Worm (Caenorhabditis elegans) whole organism, mixed stage, embryonic: ENCODE measurements around the gene T25E4.2.

ENCODE experiments used
- M03D4.4 ChIP-seq: sonication (generic microtip); optimal IDR thresholded peaks from 2 replicates; lab custom pipeline; 2017; ENCODE audit warnings: mild to moderate bottlenecking, missing genetic modification characterization, missing compliant biosample characterization
- bed-3 ChIP-seq: fragments of 200-800 bp; sonication (Bioruptor generic); optimal IDR thresholded peaks from 3 replicates; lab custom pipeline; 2018; ENCODE audit warnings: mild to moderate bottlenecking, missing genetic modification characterization, moderate library complexity, missing compliant biosample characterization
- blmp-1 ChIP-seq: fragments of 150-350 bp; optimal IDR thresholded peaks from 2 replicates; lab custom pipeline; 2014; ENCODE audit warnings: missing biosample characterization, missing genetic modification characterization
- ceh-39 ChIP-seq: fragments of 150-350 bp; optimal IDR thresholded peaks from 2 replicates; lab custom pipeline; 2014; ENCODE audit warnings: missing biosample characterization, missing genetic modification characterization
- ceh-43 ChIP-seq: fragments of 200-800 bp; sonication (Bioruptor generic); optimal IDR thresholded peaks from 2 replicates; lab custom pipeline; 2018; ENCODE audit warnings: mild to moderate bottlenecking, missing genetic modification characterization, moderate library complexity, missing compliant biosample characterization
- ceh-83 ChIP-seq: fragments of 200-800 bp; sonication (Bioruptor generic); optimal IDR thresholded peaks from 2 replicates; lab custom pipeline; 2018; ENCODE audit warnings: mild to moderate bottlenecking, missing genetic modification characterization, missing compliant biosample characterization
- ces-1 ChIP-seq: fragments of 150-350 bp; optimal IDR thresholded peaks from 2 replicates; lab custom pipeline; 2014; ENCODE audit warnings: missing biosample characterization, missing genetic modification reagents, missing genetic modification characterization
- cnd-1 ChIP-seq: fragments of 200-800 bp; sonication (Bioruptor generic); optimal IDR thresholded peaks from 2 replicates; lab custom pipeline; 2018; ENCODE audit warnings: mild to moderate bottlenecking, missing genetic modification characterization, missing compliant biosample characterization
- drap-1 ChIP-seq: fragments of 200-800 bp; sonication (Bioruptor generic); optimal IDR thresholded peaks from 3 replicates; lab custom pipeline; 2018; ENCODE audit warnings: mild to moderate bottlenecking, missing genetic modification characterization, missing compliant biosample characterization
- elt-1 ChIP-seq: sonication (generic microtip); optimal IDR thresholded peaks from 2 replicates; lab custom pipeline; 2017; ENCODE audit warnings: missing genetic modification characterization, mild to moderate bottlenecking, missing compliant biosample characterization, antibody characterized with exemption, moderate library complexity, borderline replicate concordance; ENCODE audit not compliant: insufficient read depth
- elt-3 ChIP-seq: fragments of 150-350 bp; optimal IDR thresholded peaks from 2 replicates; lab custom pipeline; 2014; ENCODE audit warnings: missing biosample characterization, missing genetic modification characterization
- flh-1 ChIP-seq: fragments of 200-800 bp; sonication (Bioruptor generic); optimal IDR thresholded peaks from 2 replicates; lab custom pipeline; 2018; ENCODE audit warnings: mild to moderate bottlenecking, missing genetic modification characterization, moderate library complexity, missing compliant biosample characterization
- ham-2 ChIP-seq: fragments of 200-800 bp; sonication (Bioruptor generic); optimal IDR thresholded peaks from 2 replicates; lab custom pipeline; 2018; ENCODE audit warnings: mild to moderate bottlenecking, missing genetic modification characterization, missing compliant biosample characterization
- hlh-1 ChIP-seq: fragments of 150-350 bp; optimal IDR thresholded peaks from 2 replicates; lab custom pipeline; 2014; ENCODE audit warnings: missing biosample characterization, missing genetic modification reagents, missing genetic modification characterization
- lin-13 ChIP-seq: fragments of 150-350 bp; optimal IDR thresholded peaks from 2 replicates; lab custom pipeline; 2014; ENCODE audit warnings: missing biosample characterization, missing genetic modification characterization
- lin-32 ChIP-seq: fragments of 200-800 bp; sonication (Bioruptor generic); optimal IDR thresholded peaks from 2 replicates; lab custom pipeline; 2018; ENCODE audit warnings: mild to moderate bottlenecking, missing genetic modification characterization, missing compliant biosample characterization
- lsy-2 ChIP-seq: fragments of 150-350 bp; optimal IDR thresholded peaks from 2 replicates; lab custom pipeline; 2014; ENCODE audit warnings: missing biosample characterization, missing genetic modification characterization
- mab-5 ChIP-seq: fragments of 150-350 bp; optimal IDR thresholded peaks from 2 replicates; lab custom pipeline; 2014; ENCODE audit warnings: missing biosample characterization, missing genetic modification characterization
- mep-1 ChIP-seq: fragments of 150-350 bp; optimal IDR thresholded peaks from 2 replicates; lab custom pipeline; 2017; ENCODE audit warnings: missing biosample characterization, missing genetic modification reagents, missing genetic modification characterization, inconsistent platforms
- mls-2 ChIP-seq: sonication (generic microtip); optimal IDR thresholded peaks from 2 replicates; lab custom pipeline; 2016; ENCODE audit warnings: mild to moderate bottlenecking, missing genetic modification characterization, moderate library complexity, missing compliant biosample characterization
- nhr-12 ChIP-seq: fragments of 150-350 bp; optimal IDR thresholded peaks from 2 replicates; lab custom pipeline; 2014; ENCODE audit warnings: missing biosample characterization, missing genetic modification characterization
- nhr-2 ChIP-seq: fragments of 150-350 bp; optimal IDR thresholded peaks from 2 replicates; lab custom pipeline; 2014; ENCODE audit warnings: missing biosample characterization, missing genetic modification characterization
- nhr-237 ChIP-seq: fragments of 150-350 bp; optimal IDR thresholded peaks from 2 replicates; lab custom pipeline; 2014; ENCODE audit warnings: missing biosample characterization, missing genetic modification characterization
- nhr-28 ChIP-seq: fragments of 150-350 bp; optimal IDR thresholded peaks from 2 replicates; lab custom pipeline; 2014; ENCODE audit warnings: missing biosample characterization, missing genetic modification characterization
- nhr-76 ChIP-seq: sonication (generic microtip); optimal IDR thresholded peaks from 2 replicates; lab custom pipeline; 2017; ENCODE audit warnings: missing biosample characterization, missing genetic modification characterization
- sem-2 ChIP-seq: fragments of 200-800 bp; sonication (Bioruptor generic); optimal IDR thresholded peaks from 2 replicates; lab custom pipeline; 2018; ENCODE audit warnings: mild to moderate bottlenecking, missing genetic modification characterization, missing compliant biosample characterization
- snpc-4 ChIP-seq: fragments of 150-350 bp; optimal IDR thresholded peaks from 2 replicates; lab custom pipeline; 2014; ENCODE audit warnings: missing biosample characterization, missing genetic modification characterization
- sptf-1 ChIP-seq: sonication (generic microtip); optimal IDR thresholded peaks from 2 replicates; lab custom pipeline; 2017; ENCODE audit warnings: mild to moderate bottlenecking, missing genetic modification characterization, moderate library complexity, missing compliant biosample characterization
- tbx-8 ChIP-seq: fragments of 200-800 bp; sonication (Bioruptor generic); optimal IDR thresholded peaks from 2 replicates; lab custom pipeline; 2018; ENCODE audit warnings: mild to moderate bottlenecking, missing genetic modification characterization, moderate library complexity, missing compliant biosample characterization
- unc-39 ChIP-seq: fragments of 150-350 bp; optimal IDR thresholded peaks from 2 replicates; lab custom pipeline; 2014; ENCODE audit warnings: missing biosample characterization, missing genetic modification characterization
- unc-62 ChIP-seq: fragments of 150-350 bp; optimal IDR thresholded peaks from 2 replicates; lab custom pipeline; 2014; ENCODE audit warnings: missing biosample characterization, missing genetic modification reagents, missing genetic modification characterization
- zip-8 ChIP-seq: fragments of 150-350 bp; optimal IDR thresholded peaks from 2 replicates; lab custom pipeline; 2014; ENCODE audit warnings: missing biosample characterization, missing genetic modification characterization
- ztf-11 ChIP-seq: fragments of 150-350 bp; optimal IDR thresholded peaks from 2 replicates; lab custom pipeline; 2014; ENCODE audit warnings: missing biosample characterization, missing genetic modification characterization

T25E4.2 gene

ce11 chrII:5551517-5551916 is 30.7 kb downstream of the T25E4.2 start, which contains the start of gene C17C3.5:
TSS of gene C17C3.5 (plus strand) at chrII:5551817.
- TF ChIP-seq lin-32 (GFP tag; lab: Kevin White, UChicago) = no peak
- TF ChIP-seq M03D4.4 = no peak
- TF ChIP-seq hlh-1 (tag; lab: Kevin White, UChicago) = no peak
- no peak for TF ChIP-seq sem-2 (GFP tag; lab: Kevin White, UChicago)
- no peak for TF ChIP-seq nhr-28 (tag; lab: Kevin White, UChicago)
- no peak for TF ChIP-seq ceh-39 (tag; lab: Kevin White, UChicago)
- no peak for TF ChIP-seq ztf-11
- no peak for TF ChIP-seq nhr-2 (tag; lab: Kevin White, UChicago)
- TF ChIP-seq tbx-8 = no peak
- no peak for TF ChIP-seq ceh-43 (GFP tag; lab: Kevin White, UChicago)
- no peak for TF ChIP-seq lsy-2 (tag; lab: Kevin White, UChicago)
- TF ChIP-seq snpc-4 (tag; lab: Kevin White, UChicago) = no peak
- no peak for TF ChIP-seq ham-2
- no peak for TF ChIP-seq blmp-1 (tag; lab: Kevin White, UChicago)

- TF ChIP-seq lin-13 (no peak), mep-1 (tag; lab: Kevin White, UChicago) (no peak), M03D4.4 (no peak), flh-1 (GFP tag; lab: Kevin White, UChicago) (no peak), nhr-12 (tag; lab: Kevin White, UChicago) (no peak), hlh-1 (tag; lab: Kevin White, UChicago) (no peak), nhr-28 (tag; lab: Kevin White, UChicago) (no peak)
These were observed 32.5 kb downstream of the T25E4.2 start, which contains the start of gene C17C3.6 for ce11 chrII:5549746-5550145. TSS of gene C17C3.6 (plus strand) at chrII:5550046.

DNA sequence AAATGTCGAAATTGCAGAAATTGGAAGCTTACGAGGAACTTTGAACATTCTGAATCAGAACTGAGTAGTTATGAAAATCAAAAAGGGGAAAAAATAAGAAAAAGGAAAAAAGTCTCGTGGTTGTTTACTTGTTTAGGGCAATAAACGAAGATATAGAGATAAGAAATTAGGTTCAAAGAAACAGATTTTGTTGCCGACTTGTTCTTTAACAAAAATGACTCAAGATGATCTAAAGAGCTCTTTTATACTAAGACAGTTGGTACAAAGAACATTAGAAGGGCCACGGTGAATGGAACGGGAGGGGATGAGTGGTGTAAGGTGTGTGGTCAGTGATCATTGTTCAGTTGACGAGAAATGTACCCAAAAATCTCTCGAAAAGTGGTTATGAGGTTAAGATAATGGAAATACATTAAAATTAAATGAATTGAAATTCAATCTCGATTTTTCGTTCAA is 34.7 kb downstream of the T25E4.2 start, which contains the start of gene acdh-2:
Gene acdh-2 (minus strand): TSS at position 51 of the 453 bp plus-strand sequence.
- no peak for TF ChIP-seq nhr-2 (tag; lab: Kevin White, UChicago)
- no peak for TF ChIP-seq snpc-4 (tag; lab: Kevin White, UChicago)
- no peak for TF ChIP-seq ceh-39 (tag; lab: Kevin White, UChicago)
- TF ChIP-seq nhr-76 = no peak
- no peak for TF ChIP-seq zip-8 (tag; lab: Kevin White, UChicago)

- TF ChIP-seq nhr-76 (no peak), sptf-1 (tag; lab: Kevin White, UChicago) (no peak), nhr-237 (tag; lab: Kevin White, UChicago) (no peak), zip-8 (tag; lab: Kevin White, UChicago) (no peak), elt-1 (tag; lab: Kevin White, UChicago) (no peak), drap-1 (GFP tag; lab: Kevin White, UChicago) (no peak), bed-3 (GFP tag; lab: Kevin White, UChicago) (no peak), ceh-43 (GFP tag; lab: Kevin White, UChicago) (no peak), nhr-28 (tag; lab: Kevin White, UChicago) (no peak), mls-2 (tag; lab: Kevin White, UChicago) (no peak)
These were observed 37.4 kb downstream of the T25E4.2 start, which contains the start of gene ins-13 for ce11 chrII:5544764-5545163. TSS of gene ins-13 (minus strand) at chrII:5544864.

DNA sequence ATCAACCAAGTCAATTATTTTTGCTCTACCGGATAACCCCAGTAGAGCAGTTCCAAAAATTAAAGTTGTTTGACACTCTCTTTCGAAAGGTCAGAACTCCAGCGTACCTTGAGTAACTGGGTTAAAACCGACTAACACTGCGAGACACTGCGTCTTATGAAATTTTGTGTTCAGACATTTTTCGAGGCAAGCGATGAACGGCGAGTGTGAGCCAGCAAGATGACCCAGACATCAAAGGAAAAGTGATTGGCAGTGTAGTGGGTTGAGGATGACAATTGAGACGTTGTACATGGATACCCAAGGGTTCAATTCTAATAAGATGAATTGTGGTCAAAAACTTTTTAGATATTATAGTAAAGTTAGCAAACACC is 38.1 kb downstream of the T25E4.2 start:
- TF ChIP-seq nhr-2 (tag; lab: Kevin White, UChicago) = peak; percentile 23
- TF ChIP-seq tbx-8 = no peak

DNA sequence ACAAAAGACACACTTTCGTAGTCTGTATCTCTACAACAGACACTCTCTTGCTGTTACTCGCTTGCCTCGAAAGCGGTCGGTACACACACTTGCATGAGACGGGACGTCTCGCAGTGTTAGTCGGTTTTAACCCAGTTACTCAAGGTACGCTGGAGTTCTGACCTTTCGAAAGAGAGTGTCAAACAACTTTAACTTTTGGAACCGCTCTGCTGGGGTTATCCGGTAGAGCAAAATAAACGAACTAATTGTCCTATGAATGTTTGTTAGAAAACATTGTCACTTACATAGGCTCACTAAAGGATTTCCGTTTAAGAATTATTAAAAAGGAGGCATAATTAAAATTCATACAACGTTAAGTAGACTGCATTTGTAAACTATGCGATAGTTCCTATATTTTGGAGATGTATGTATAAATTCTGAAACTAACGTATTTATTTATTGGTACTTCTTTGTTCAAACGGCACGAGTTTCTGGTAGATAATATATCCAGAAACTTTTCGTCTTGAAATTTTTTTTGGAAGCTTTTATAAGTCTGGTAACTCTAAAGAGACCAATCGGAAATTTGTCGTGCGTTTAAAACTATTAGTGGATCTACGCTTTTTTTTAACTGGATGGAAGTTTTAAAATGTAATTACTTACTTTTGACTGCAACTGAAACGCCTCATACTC is 38.6 kb downstream of the T25E4.2 start:
- peak; percentile 93 for TF ChIP-seq tbx-8
- TF ChIP-seq nhr-76 = no peak
- no peak for TF ChIP-seq elt-1 (tag; lab: Kevin White, UChicago)
- no peak for TF ChIP-seq snpc-4 (tag; lab: Kevin White, UChicago)
- TF ChIP-seq cnd-1 (tag; lab: Kevin White, UChicago) = peak; percentile 80
- peak; percentile 80 for TF ChIP-seq elt-3 (tag; lab: Kevin White, UChicago)
- TF ChIP-seq hlh-1 (tag; lab: Kevin White, UChicago) = peak; percentile 72
- TF ChIP-seq ceh-39 (tag; lab: Kevin White, UChicago) = peak; percentile 74
- peak; percentile 76 for TF ChIP-seq sem-2 (GFP tag; lab: Kevin White, UChicago)
- TF ChIP-seq mls-2 (tag; lab: Kevin White, UChicago) = peak; percentile 95
- TF ChIP-seq nhr-12 (tag; lab: Kevin White, UChicago) = peak; percentile 89
- TF ChIP-seq bed-3 (GFP tag; lab: Kevin White, UChicago) = peak; percentile 65
- peak; percentile 86 for TF ChIP-seq nhr-2 (tag; lab: Kevin White, UChicago)
- peak; percentile 29 for TF ChIP-seq flh-1 (GFP tag; lab: Kevin White, UChicago)
- peak; percentile 99 for TF ChIP-seq ces-1 (GFP tag; lab: Kevin White, UChicago)
- peak; percentile 75 for TF ChIP-seq ham-2
- peak; percentile 93 for TF ChIP-seq sptf-1 (tag; lab: Kevin White, UChicago)
- no peak for TF ChIP-seq zip-8 (tag; lab: Kevin White, UChicago)
- peak; percentile 89 for TF ChIP-seq unc-62 (GFP tag; lab: Kevin White, UChicago)
- peak; percentile 78 for TF ChIP-seq lin-32 (GFP tag; lab: Kevin White, UChicago)
- peak; percentile 83 for TF ChIP-seq ztf-11
- no peak for TF ChIP-seq blmp-1 (tag; lab: Kevin White, UChicago)
- peak; percentile 86 for TF ChIP-seq ceh-43 (GFP tag; lab: Kevin White, UChicago)
- TF ChIP-seq drap-1 (GFP tag; lab: Kevin White, UChicago) = peak; percentile 89
- peak; percentile 24 for TF ChIP-seq nhr-28 (tag; lab: Kevin White, UChicago)
- peak; percentile 92 for TF ChIP-seq nhr-237 (tag; lab: Kevin White, UChicago)
- TF ChIP-seq unc-39 = peak; percentile 55
- peak; percentile 93 for TF ChIP-seq ceh-83 (GFP tag; lab: Kevin White, UChicago)
- TF ChIP-seq mab-5 = peak; percentile 84
